Fruit fly (Drosophila melanogaster): ENCODE results near the gene CG5897.

The CG5897 gene

dm6 chr3L:11925382-11925781, 36.6 kb upstream of the CG5897 start (continued):
- no peak for TF ChIP-seq Antp (GFP tag; optimal IDR thresholded peaks at IDR 0.05)

dm6 chr3L:11924657-11925056, 35.8 kb upstream of the CG5897 start, which contains the start of gene SdhAL:
TSS of gene SdhAL (minus strand) at chr3L:11924757.
- TF ChIP-seq CG9437 (GFP tag; optimal IDR thresholded peaks at IDR 0.05) (no peak), sc (optimal IDR thresholded peaks at IDR 0.05) (no peak), sc (GFP tag; optimal IDR thresholded peaks at IDR 0.05) (no peak), Meics (GFP tag; optimal IDR thresholded peaks at IDR 0.05) (no peak), BEAF-32 (GFP tag; optimal IDR thresholded peaks at IDR 0.05) (no peak), CG3065 (GFP tag; optimal IDR thresholded peaks at IDR 0.05) (no peak), knrl (GFP tag; IDR thresholded peaks at IDR 0.05; ENCODE audit: partially characterized antibody) (no peak), ken (GFP tag; IDR thresholded peaks at IDR 0.05) (no peak), sd (tag; optimal IDR thresholded peaks at IDR 0.05) (no peak), Sox100B (GFP tag; optimal IDR thresholded peaks at IDR 0.05) (no peak), jumu (GFP tag; optimal IDR thresholded peaks at IDR 0.05) (no peak), Deaf1 (tag; optimal IDR thresholded peaks at IDR 0.05) (no peak), Gug (GFP tag; IDR thresholded peaks at IDR 0.05) (no peak)

dm6 chr3L:11921213-11921612, 32.4 kb upstream of the CG5897 start, which contains the start of gene CG11588:
TSS of gene CG11588 (plus strand) at chr3L:11921513.
- TF ChIP-seq CG7357 (GFP tag; IDR thresholded peaks at IDR 0.05) (no peak), CG11093 (GFP tag; IDR thresholded peaks at IDR 0.05) (no peak), Sox100B (GFP tag; optimal IDR thresholded peaks at IDR 0.05) (no peak), CG18476 (GFP tag; optimal IDR thresholded peaks at IDR 0.05) (no peak), gem (tag; optimal IDR thresholded peaks at IDR 0.05) (no peak), CG18764 (GFP tag; optimal IDR thresholded peaks at IDR 0.05) (no peak), CG8359 (GFP tag; optimal IDR thresholded peaks at IDR 0.05; ENCODE audit: borderline replicate concordance) (no peak), CG3838 (GFP tag; optimal IDR thresholded peaks at IDR 0.05) (no peak), Adf1 (GFP tag; IDR thresholded peaks at IDR 0.05) (no peak), Xbp1 (GFP tag; optimal IDR thresholded peaks at IDR 0.05) (no peak)

dm6 chr3L:11918217-11918616, 29.4 kb upstream of the CG5897 start:
- TF ChIP-seq tin (GFP tag; optimal IDR thresholded peaks at IDR 0.05) (no peak), dysf (GFP tag; IDR thresholded peaks at IDR 0.05) (no peak), tgo (GFP tag; IDR thresholded peaks at IDR 0.05) (no peak), CG42726 (GFP tag; IDR thresholded peaks at IDR 0.05; ENCODE audit: partially characterized antibody) (0 out of 2 replicates have a peak, but pooled peaks have one; percentile 40), CG4617 (GFP tag; optimal IDR thresholded peaks at IDR 0.05; ENCODE audit: borderline replicate concordance) (no peak), pita (GFP tag; optimal IDR thresholded peaks at IDR 0.05) (peak; percentile 21), Gsc (GFP tag; IDR thresholded peaks at IDR 0.05) (no peak), Sox100B (GFP tag; optimal IDR thresholded peaks at IDR 0.05) (no peak), CG17612 (GFP tag; IDR thresholded peaks at IDR 0.05) (no peak), Hmx (GFP tag; optimal IDR thresholded peaks at IDR 0.05) (no peak), lbe (GFP tag; optimal IDR thresholded peaks at IDR 0.05) (no peak), CG8281 (tag; optimal IDR thresholded peaks at IDR 0.05) (peak; percentile 39), CG7839 (tag; optimal IDR thresholded peaks at IDR 0.05) (no peak), Atf3 (GFP tag; optimal IDR thresholded peaks at IDR 0.05) (peak; percentile 25), Drgx (GFP tag; IDR thresholded peaks at IDR 0.05) (no peak), CG9797 (GFP tag; optimal IDR thresholded peaks at IDR 0.05) (no peak), Hr78 (GFP tag; optimal IDR thresholded peaks at IDR 0.05) (no peak), Abd-B (GFP tag; optimal IDR thresholded peaks at IDR 0.05) (no peak), CG30403 (GFP tag; optimal IDR thresholded peaks at IDR 0.05) (no peak), CG7928 (GFP tag; optimal IDR thresholded peaks at IDR 0.05) (no peak), Poxn (GFP tag; IDR thresholded peaks at IDR 0.05) (no peak), sr (GFP tag; IDR thresholded peaks at IDR 0.05) (no peak), nerfin-2 (GFP tag; IDR thresholded peaks at IDR 0.05; ENCODE audit: partially characterized antibody) (no peak), Lpt (GFP tag; optimal IDR thresholded peaks at IDR 0.05) (no peak), Spps (tag; optimal IDR thresholded peaks at IDR 0.05) (no peak), CG9727 (GFP tag; optimal IDR thresholded peaks at IDR 0.05) (no peak)
